Worm (Caenorhabditis elegans) whole organism, L4/young adult: ENCODE measurements around the gene Y38H8A.12.

Experiments used
- W03F9.2 ChIP-seq: fragments of 150-350 bp; optimal IDR thresholded peaks from 2 replicates; lab custom pipeline; 2014; ENCODE audit warnings: missing biosample characterization, missing genetic modification characterization
- dao-5 ChIP-seq: sonication (generic microtip); optimal IDR thresholded peaks from 2 replicates; lab custom pipeline; 2016; ENCODE audit warnings: missing genotype, missing genetic modification characterization, moderate library complexity, missing compliant biosample characterization
- him-1 ChIP-seq: sonication (generic microtip); optimal IDR thresholded peaks from 2 replicates; lab custom pipeline; 2016; ENCODE audit warnings: missing genotype, missing genetic modification reagents, missing genetic modification characterization, missing compliant biosample characterization

DNA sequence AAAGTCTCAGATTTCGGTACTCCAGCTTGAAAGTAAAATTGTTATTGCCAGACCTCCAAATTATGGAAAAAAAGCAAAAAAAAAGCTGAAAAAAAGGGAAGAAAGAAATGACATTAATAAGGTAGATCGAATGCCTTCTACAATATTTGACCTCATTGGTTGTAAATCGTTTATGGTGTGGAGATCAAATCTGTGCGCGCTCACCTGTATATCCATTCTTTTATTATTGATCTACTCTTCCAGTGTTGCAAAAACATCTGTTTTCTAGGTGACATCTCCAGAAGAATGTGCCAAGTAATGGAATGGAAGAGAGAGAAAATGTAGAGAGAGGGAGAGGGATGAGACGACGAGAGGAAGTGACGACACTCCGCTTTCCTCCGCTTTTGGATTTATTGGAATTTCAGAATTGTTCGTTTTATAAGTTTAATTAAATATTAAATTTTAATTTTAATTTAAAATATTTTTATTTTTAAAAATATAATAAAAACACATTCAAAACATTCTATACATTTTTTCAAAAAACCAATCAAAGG lies 45.0 kb downstream of the Y38H8A.12 start, which contains the start of the genes pik-1 and aptf-2:
- no peak for TF ChIP-seq W03F9.2 (tag; lab: Kevin White, UChicago)
- TF ChIP-seq him-1 (tag; lab: Kevin White, UChicago) = no peak
- TF ChIP-seq dao-5 (tag; lab: Kevin White, UChicago) = no peak
